Fruit fly (Drosophila melanogaster): ENCODE measurements around the gene Loxl1.

Loxl1 gene

dm6 chr3R:31459769-31460168, at the start of gene Loxl1:
Gene Loxl1, minus strand, starts transcription at chr3R:31459869.
- peak; percentile 9 for TF ChIP-seq svp (GFP tag)
- no peak for TF ChIP-seq CG31627 (GFP tag; optimal IDR thresholded peaks at IDR 0.05)

DNA sequence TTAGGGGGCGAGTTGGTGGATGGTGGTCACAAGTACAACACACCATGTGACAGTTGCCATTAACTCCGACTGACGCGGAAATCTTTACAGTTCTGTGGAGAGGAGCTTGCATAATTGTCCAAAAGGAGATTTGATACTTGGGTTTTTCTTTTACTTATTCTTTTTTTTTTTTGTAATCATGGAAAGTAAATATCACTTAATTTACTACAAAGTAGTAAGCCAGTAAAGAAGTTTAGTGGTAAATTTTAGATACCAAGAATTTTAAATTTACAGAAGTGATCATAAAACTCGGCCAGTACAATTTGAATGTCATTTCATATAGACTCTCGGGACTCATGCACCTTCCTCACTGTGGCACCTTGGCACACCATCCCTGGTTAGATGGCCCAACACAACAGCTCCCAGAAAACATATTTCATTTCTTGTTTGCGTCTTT, 45.6 kb upstream of the Loxl1 start:
- TF ChIP-seq CG7368 (GFP tag; optimal IDR thresholded peaks at IDR 0.05) (no peak), CG11294 (GFP tag; IDR thresholded peaks at IDR 0.05) (no peak), CG6808 (GFP tag; optimal IDR thresholded peaks at IDR 0.05) (peak; percentile 65), lz (GFP tag; optimal IDR thresholded peaks at IDR 0.05) (peak; percentile 80), esn (GFP tag; optimal IDR thresholded peaks at IDR 0.05) (peak; percentile 84), Ets96B (tag; optimal IDR thresholded peaks at IDR 0.05) (no peak), Hr38 (GFP tag; optimal IDR thresholded peaks at IDR 0.05) (no peak), CG16779 (tag; optimal IDR thresholded peaks at IDR 0.05) (no peak), topi (GFP tag; optimal IDR thresholded peaks at IDR 0.05) (peak; percentile 74), dsx (GFP tag; optimal IDR thresholded peaks at IDR 0.05; ENCODE audit: poor library complexity, severe bottlenecking) (no peak), svp (GFP tag) (peak; percentile 86), Hr39 (GFP tag; optimal IDR thresholded peaks at IDR 0.05) (peak; percentile 77), Sox102F (GFP tag; optimal IDR thresholded peaks at IDR 0.05) (peak; percentile 64), CG3032 (tag; optimal IDR thresholded peaks at IDR 0.05) (peak; percentile 32), Lpt (GFP tag; optimal IDR thresholded peaks at IDR 0.05) (no peak), CG3919 (GFP tag; optimal IDR thresholded peaks at IDR 0.05) (peak; percentile 46), CG6854 (GFP tag; optimal IDR thresholded peaks at IDR 0.05) (no peak), Eip93F (GFP tag; optimal IDR thresholded peaks at IDR 0.05) (no peak), ss (GFP tag; optimal IDR thresholded peaks at IDR 0.05) (peak in 1 of 2 experiments; percentile 7), achi (GFP tag; optimal IDR thresholded peaks at IDR 0.05) (peak; percentile 54), fd85E (GFP tag; optimal IDR thresholded peaks at IDR 0.05) (no peak), CG10669 (GFP tag; optimal IDR thresholded peaks at IDR 0.05) (peak; percentile 11), pdm3 (GFP tag; optimal IDR thresholded peaks at IDR 0.05) (peak; percentile 61), CG6792 (GFP tag; optimal IDR thresholded peaks at IDR 0.05) (peak; percentile 58), fd59A (GFP tag; optimal IDR thresholded peaks at IDR 0.05) (peak; percentile 37), CG34406 (GFP tag; optimal IDR thresholded peaks at IDR 0.05) (peak; percentile 61), Sox14 (GFP tag; optimal IDR thresholded peaks at IDR 0.05) (peak; percentile 63), OdsH (GFP tag; optimal IDR thresholded peaks at IDR 0.05) (peak; percentile 50), Eip75B (GFP tag; optimal IDR thresholded peaks at IDR 0.05) (peak; percentile 69), CG1621 (tag; optimal IDR thresholded peaks at IDR 0.05) (no peak), CG4318 (GFP tag; optimal IDR thresholded peaks at IDR 0.05) (no peak), eg (GFP tag; IDR thresholded peaks at IDR 0.05) (no peak), CG8119 (GFP tag; IDR thresholded peaks at IDR 0.05) (no peak), Met (GFP tag; optimal IDR thresholded peaks at IDR 0.05) (peak; percentile 78), CG11902 (GFP tag; optimal IDR thresholded peaks at IDR 0.05) (peak; percentile 56), Smox (GFP tag; optimal IDR thresholded peaks at IDR 0.05) (peak; percentile 72), CG31627 (GFP tag; optimal IDR thresholded peaks at IDR 0.05) (peak; percentile 79), CG6163 (GFP tag; IDR thresholded peaks at IDR 0.05) (no peak), acj6 (GFP tag; optimal IDR thresholded peaks at IDR 0.05) (peak; percentile 63), spab (GFP tag; optimal IDR thresholded peaks at IDR 0.05) (peak; percentile 3), fkh (GFP tag; optimal IDR thresholded peaks at IDR 0.05) (no peak), CG32006 (GFP tag; optimal IDR thresholded peaks at IDR 0.05) (peak; percentile 26), CG6276 (GFP tag; optimal IDR thresholded peaks at IDR 0.05) (no peak), CG10631 (GFP tag; optimal IDR thresholded peaks at IDR 0.05) (peak; percentile 73), Blimp-1 (GFP tag; optimal IDR thresholded peaks at IDR 0.05) (no peak), CG9139 (GFP tag; optimal IDR thresholded peaks at IDR 0.05) (no peak), CG8319 (GFP tag; optimal IDR thresholded peaks at IDR 0.05) (peak; percentile 19), Hr4 (GFP tag; optimal IDR thresholded peaks at IDR 0.05) (no peak), net (GFP tag; optimal IDR thresholded peaks at IDR 0.05) (peak; percentile 7), Eip78C (GFP tag) (peak; percentile 88)

All from whole organism, prepupa.